Fruit fly (Drosophila melanogaster) whole organism, embryonic: ENCODE data around the gene CG33282.
A peak's percentile ranks its signal among the peaks of the same experiment; 100 is the strongest.

Experiments used
- Asciz ChIP-seq: fragments of 200-800 bp; sonication (Bioruptor generic); optimal IDR thresholded peaks from 2 replicates; lab custom pipeline; 2017; ENCODE audit warnings: missing biosample characterization, mild to moderate bottlenecking, missing genetic modification characterization, missing genetic modification reagents
- BtbVII ChIP-seq: fragments of 200-800 bp; sonication (Bioruptor generic); optimal IDR thresholded peaks from 3 replicates; lab custom pipeline; 2017; ENCODE audit warnings: missing biosample characterization, mild to moderate bottlenecking, missing genetic modification characterization
- CG11085 ChIP-seq: fragments of 200-800 bp; sonication (Bioruptor generic); IDR thresholded peaks from 2 replicates; pipeline ENCODE4 v1.3.6; 2022; ENCODE audit warnings: missing biosample characterization, missing genetic modification characterization
- CG11504 ChIP-seq: fragments of 200-800 bp; sonication (Bioruptor generic); optimal IDR thresholded peaks from 3 replicates; lab custom pipeline; 2019; ENCODE audit warnings: missing biosample characterization, mild to moderate bottlenecking, missing genetic modification characterization, moderate library complexity
- CG16813 ChIP-seq: fragments of 200-800 bp; sonication (Bioruptor generic); IDR thresholded peaks from 3 replicates; pipeline ENCODE4 v1.3.6; 2022; ENCODE audit warnings: missing biosample characterization, missing genetic modification characterization; ENCODE audit not compliant: partially characterized antibody
- CG17186 ChIP-seq: fragments of 200-800 bp; sonication (Bioruptor generic); optimal IDR thresholded peaks from 3 replicates; lab custom pipeline; 2017; ENCODE audit warnings: missing biosample characterization, missing genetic modification reagents, missing genetic modification characterization
- CG17385 ChIP-seq: fragments of 200-800 bp; sonication (Bioruptor generic); optimal IDR thresholded peaks from 3 replicates; lab custom pipeline; 2018; ENCODE audit warnings: missing biosample characterization, mild to moderate bottlenecking, missing genetic modification characterization
- CG2120 ChIP-seq: fragments of 200-800 bp; sonication (Bioruptor generic); optimal IDR thresholded peaks from 3 replicates; lab custom pipeline; 2016; ENCODE audit warnings: missing biosample characterization, missing genetic modification characterization
- CG31224 ChIP-seq: fragments of 200-800 bp; sonication (Bioruptor generic); IDR thresholded peaks from 2 replicates; pipeline ENCODE4 v1.3.6; 2022; ENCODE audit warnings: missing biosample characterization, missing genetic modification characterization
- CG33213 ChIP-seq: fragments of 200-800 bp; sonication (Bioruptor generic); optimal IDR thresholded peaks from 3 replicates; lab custom pipeline; 2016; ENCODE audit warnings: missing biosample characterization, missing genetic modification characterization
- CG34376 ChIP-seq: fragments of 200-800 bp; sonication (Bioruptor generic); optimal IDR thresholded peaks from 2 replicates; lab custom pipeline; 2018; ENCODE audit warnings: missing biosample characterization, mild to moderate bottlenecking, missing genetic modification characterization
- CG5180 ChIP-seq: fragments of 200-800 bp; sonication (Bioruptor generic); optimal IDR thresholded peaks from 3 replicates; lab custom pipeline; 2017; ENCODE audit warnings: missing biosample characterization, missing genetic modification characterization, mild to moderate bottlenecking, moderate library complexity, missing genetic modification reagents
- CG6654 ChIP-seq: fragments of 200-800 bp; sonication (Bioruptor generic); optimal IDR thresholded peaks from 2 replicates; lab custom pipeline; 2017; ENCODE audit warnings: missing biosample characterization, mild to moderate bottlenecking, missing genetic modification characterization
- CG6765 ChIP-seq: fragments of 200-800 bp; sonication (Bioruptor generic); optimal IDR thresholded peaks from 3 replicates; lab custom pipeline; 2017; ENCODE audit warnings: missing biosample characterization, mild to moderate bottlenecking, missing genetic modification characterization
- CG7928 ChIP-seq: fragments of 200-800 bp; sonication (Bioruptor generic); optimal IDR thresholded peaks from 2 replicates; lab custom pipeline; 2017; ENCODE audit warnings: missing biosample characterization, mild to moderate bottlenecking, missing genetic modification characterization
- Deaf1 ChIP-seq: fragments of 200-800 bp; optimal IDR thresholded peaks from 3 replicates; lab custom pipeline; 2019; ENCODE audit warnings: missing biosample characterization, mild to moderate bottlenecking, missing genetic modification characterization, moderate library complexity
- Gug ChIP-seq: fragments of 200-800 bp; sonication (Bioruptor generic); IDR thresholded peaks from 4 replicates; pipeline ENCODE4 v1.3.6; 2022; ENCODE audit warnings: missing biosample characterization, missing genetic modification characterization
- Hr39 ChIP-seq: fragments of >200 bp; optimal IDR thresholded peaks from 2 replicates; lab custom pipeline; 2017
- NFAT ChIP-seq: fragments of 200-800 bp; sonication (Bioruptor generic); IDR thresholded peaks from 2 replicates; pipeline ENCODE4 v1.3.6; 2022; ENCODE audit warnings: missing biosample characterization, missing genetic modification characterization
- Neu2 ChIP-seq: fragments of 200-800 bp; sonication (Bioruptor generic); optimal IDR thresholded peaks from 3 replicates; lab custom pipeline; 2016; ENCODE audit warnings: missing biosample characterization, missing genetic modification characterization, borderline replicate concordance
- Opbp ChIP-seq: fragments of 200-800 bp; sonication (Bioruptor generic); IDR thresholded peaks from 3 replicates; pipeline ENCODE4 v1.3.6; 2022; ENCODE audit warnings: missing biosample characterization, missing genetic modification characterization; ENCODE audit not compliant: partially characterized antibody
- Ravus ChIP-seq: fragments of 200-800 bp; sonication (Bioruptor generic); IDR thresholded peaks from 2 replicates; pipeline ENCODE4 v1.3.6; 2022; ENCODE audit warnings: missing biosample characterization, missing genetic modification characterization
- Scr ChIP-seq: fragments of 200-800 bp; sonication (Bioruptor generic); IDR thresholded peaks from 2 replicates; pipeline ENCODE4 v1.3.6; 2022; ENCODE audit warnings: missing biosample characterization, missing genetic modification characterization; ENCODE audit not compliant: partially characterized antibody
- Sin3A ChIP-seq: fragments of >200 bp; optimal IDR thresholded peaks from 2 replicates; lab custom pipeline; 2018
- Ssrp ChIP-seq: fragments of 200-800 bp; sonication (Bioruptor generic); optimal IDR thresholded peaks from 2 replicates; lab custom pipeline; 2018; ENCODE audit warnings: missing biosample characterization, mild to moderate bottlenecking, missing genetic modification characterization, moderate library complexity
- cwo ChIP-seq: fragments of 200-800 bp; sonication (Bioruptor generic); optimal IDR thresholded peaks from 3 replicates; lab custom pipeline; 2017; ENCODE audit warnings: missing biosample characterization, missing genetic modification characterization, mild to moderate bottlenecking, moderate library complexity, missing genetic modification reagents
- dmrt11E ChIP-seq: fragments of 200-800 bp; sonication (Bioruptor generic); optimal IDR thresholded peaks from 3 replicates; lab custom pipeline; 2018; ENCODE audit warnings: missing biosample characterization, mild to moderate bottlenecking, missing genetic modification characterization, moderate library complexity
- ems ChIP-seq: fragments of 200-800 bp; sonication (Bioruptor generic); optimal IDR thresholded peaks from 3 replicates; lab custom pipeline; 2016; ENCODE audit warnings: missing biosample characterization, missing genetic modification characterization
- fd64A ChIP-seq: fragments of 200-800 bp; sonication (Bioruptor generic); optimal IDR thresholded peaks from 3 replicates; lab custom pipeline; 2018; ENCODE audit warnings: missing biosample characterization, mild to moderate bottlenecking, missing genetic modification characterization
- gcm ChIP-seq: fragments of 200-800 bp; sonication (Bioruptor generic); optimal IDR thresholded peaks from 2 replicates; lab custom pipeline; 2019; ENCODE audit warnings: missing biosample characterization, mild to moderate bottlenecking, missing genetic modification characterization, moderate library complexity
- grau ChIP-seq: fragments of 200-800 bp; optimal IDR thresholded peaks from 3 replicates; lab custom pipeline; 2019; ENCODE audit warnings: missing biosample characterization, mild to moderate bottlenecking, missing genetic modification characterization, moderate library complexity
- gsb ChIP-seq: fragments of 200-800 bp; sonication (Bioruptor generic); IDR thresholded peaks from 2 replicates; pipeline ENCODE4 v1.3.6; 2022; ENCODE audit warnings: missing biosample characterization, missing genetic modification characterization
- gsb-n ChIP-seq: fragments of 200-800 bp; sonication (Bioruptor generic); optimal IDR thresholded peaks from 3 replicates; lab custom pipeline; 2018; ENCODE audit warnings: missing biosample characterization, mild to moderate bottlenecking, missing genetic modification characterization
- jing ChIP-seq: fragments of 200-800 bp; sonication (Bioruptor generic); optimal IDR thresholded peaks from 2 replicates; lab custom pipeline; 2018; ENCODE audit warnings: missing biosample characterization, mild to moderate bottlenecking, missing genetic modification characterization
- kah ChIP-seq: fragments of 200-800 bp; sonication (Bioruptor generic); optimal IDR thresholded peaks from 2 replicates; lab custom pipeline; 2018; ENCODE audit warnings: missing biosample characterization, mild to moderate bottlenecking, missing genetic modification characterization
- kay ChIP-seq: fragments of 200-800 bp; sonication (Bioruptor generic); optimal IDR thresholded peaks from 2 replicates; lab custom pipeline; 2016; ENCODE audit warnings: missing biosample characterization, missing genetic modification characterization
- nau ChIP-seq: fragments of 200-800 bp; sonication (Bioruptor generic); optimal IDR thresholded peaks from 3 replicates; lab custom pipeline; 2017; ENCODE audit warnings: missing biosample characterization, mild to moderate bottlenecking, missing genetic modification characterization, missing genetic modification reagents
- org-1 ChIP-seq: fragments of 200-800 bp; sonication (Bioruptor generic); optimal IDR thresholded peaks from 2 replicates; lab custom pipeline; 2017; ENCODE audit warnings: missing biosample characterization, missing genetic modification characterization
- pan ChIP-seq, 4 experiments: fragments of >200 bp in 3 of 4; fragments of 200-800 bp in 1 of 4; sonication (Bioruptor generic) in 1 of 4; optimal IDR thresholded peaks in 3 of 4; IDR thresholded peaks in 1 of 4; 2 replicates each; pipeline versions ENCODE4 v1.3.6 to Lab custom; 2017 to 2022; ENCODE audit warnings: missing biosample characterization in 2 of 4, missing genetic modification characterization in 2 of 4, mixed read lengths in 1 of 4
- pita ChIP-seq: fragments of 200-800 bp; sonication (Bioruptor generic); optimal IDR thresholded peaks from 2 replicates; lab custom pipeline; 2017; ENCODE audit warnings: missing biosample characterization, mild to moderate bottlenecking, missing genetic modification characterization
- salm ChIP-seq: fragments of 200-800 bp; sonication (Bioruptor generic); optimal IDR thresholded peaks from 2 replicates; lab custom pipeline; 2018; ENCODE audit warnings: missing biosample characterization, mild to moderate bottlenecking, missing genetic modification characterization
- sd ChIP-seq: fragments of 200-800 bp; sonication (Bioruptor generic); optimal IDR thresholded peaks from 3 replicates; lab custom pipeline; 2018; ENCODE audit warnings: missing biosample characterization, mild to moderate bottlenecking, missing genetic modification characterization, moderate library complexity
- slp2 ChIP-seq: fragments of 200-800 bp; sonication (Bioruptor generic); optimal IDR thresholded peaks from 2 replicates; lab custom pipeline; 2016; ENCODE audit warnings: missing biosample characterization, missing genetic modification characterization
- so ChIP-seq: fragments of 200-800 bp; sonication (Bioruptor generic); IDR thresholded peaks from 3 replicates; pipeline ENCODE4 v1.3.6; 2022; ENCODE audit warnings: missing biosample characterization, missing genetic modification characterization
- ssp ChIP-seq: fragments of 200-800 bp; sonication (Bioruptor generic); IDR thresholded peaks from 2 replicates; pipeline ENCODE4 v1.3.6; 2022; ENCODE audit warnings: missing biosample characterization, missing genetic modification characterization
- stwl ChIP-seq: fragments of 200-800 bp; sonication (Bioruptor generic); optimal IDR thresholded peaks from 3 replicates; lab custom pipeline; 2018; ENCODE audit warnings: missing biosample characterization, mild to moderate bottlenecking, missing genetic modification characterization, moderate library complexity
- tin ChIP-seq: fragments of 200-800 bp; sonication (Bioruptor generic); optimal IDR thresholded peaks from 3 replicates; lab custom pipeline; 2016; ENCODE audit warnings: missing biosample characterization, missing genetic modification characterization
- trem ChIP-seq: fragments of 200-800 bp; optimal IDR thresholded peaks from 3 replicates; lab custom pipeline; 2019; ENCODE audit warnings: missing biosample characterization, mild to moderate bottlenecking, missing genetic modification characterization, moderate library complexity

The CG33282 gene

DNA sequence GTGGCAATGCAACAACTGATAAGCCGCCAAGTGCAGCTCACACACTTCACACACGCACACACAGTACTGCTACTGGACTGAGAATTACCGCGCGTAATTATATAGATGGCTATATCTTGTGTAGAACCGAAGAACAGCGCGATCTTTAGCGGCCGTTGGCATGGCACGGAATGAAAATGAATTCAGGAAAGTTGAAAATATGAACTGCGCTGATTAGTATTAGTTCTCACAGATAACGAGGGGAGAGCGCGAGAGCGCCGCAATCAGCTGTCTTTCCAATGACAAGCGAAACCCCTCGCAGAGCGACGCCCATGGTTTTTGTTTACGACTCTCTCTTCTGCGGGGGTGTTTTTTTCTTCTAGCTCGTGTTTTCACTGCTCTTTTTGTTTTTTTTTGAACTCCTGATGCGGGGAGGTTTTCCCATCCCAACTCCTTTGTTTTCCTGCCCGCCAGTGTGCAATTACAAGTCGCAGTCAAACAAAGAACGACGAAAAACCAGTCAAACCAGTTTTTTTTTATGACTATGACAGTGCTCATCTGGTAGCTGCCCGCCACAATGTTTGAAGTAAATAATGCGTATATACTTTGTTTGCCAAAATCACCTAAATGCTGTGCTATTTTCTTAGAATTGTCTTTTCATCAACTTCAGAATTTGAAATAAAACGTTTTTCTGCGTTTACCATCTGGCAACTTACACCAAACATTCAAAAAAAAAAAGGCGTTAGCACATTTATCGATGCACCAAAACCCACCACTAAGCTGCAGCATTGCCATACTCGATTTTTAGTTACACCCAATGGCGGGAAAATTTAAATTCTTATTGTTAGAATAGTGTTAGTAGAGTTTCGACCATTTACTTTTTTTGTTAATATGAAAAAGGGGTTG, 24.5 kb upstream of the CG33282 start, which contains the start of gene CG9663 (continued):
- TF ChIP-seq dmrt11E = no peak
- no peak for TF ChIP-seq CG5180 (GFP tag; lab: Kevin White, UChicago)
- TF ChIP-seq slp2 (GFP tag; lab: Kevin White, UChicago) = no peak
- peak; percentile 14 for TF ChIP-seq CG6765
- peak; percentile 18 for TF ChIP-seq CG17186 (GFP tag; lab: Kevin White, UChicago)
- TF ChIP-seq org-1 (GFP tag; lab: Kevin White, UChicago) = no peak
- TF ChIP-seq gsb (GFP tag; lab: Robert Waterston, UW) = no peak
- TF ChIP-seq gcm (GFP tag; lab: Kevin White, UChicago) = peak; percentile 53
- peak; percentile 35 for TF ChIP-seq CG17385 (GFP tag; lab: Kevin White, UChicago)
- TF ChIP-seq salm = no peak
- TF ChIP-seq gsb-n (tag; lab: Kevin White, UChicago) = no peak
- peak; percentile 31; the same call in 1 of the 4 replicates for TF ChIP-seq Gug (GFP tag; lab: Robert Waterston, UW)
- TF ChIP-seq CG6654 (GFP tag; lab: Kevin White, UChicago) = no peak
- peak; percentile 47 for TF ChIP-seq BtbVII (GFP tag; lab: Kevin White, UChicago)
- TF ChIP-seq Sin3A (lab: Kevin White, UChicago) = peak; percentile 53
- TF ChIP-seq Asciz (GFP tag; lab: Kevin White, UChicago) = peak; percentile 20
- TF ChIP-seq pan (optimal IDR thresholded peaks at IDR 0.05; lab: Kevin White, UChicago) = no peak
- no peak for TF ChIP-seq pan (GFP tag; optimal IDR thresholded peaks at IDR 0.05 in 1 of 2, IDR thresholded peaks at IDR 0.05 in 1 of 2)
- peak; percentile 95 for TF ChIP-seq stwl (tag; lab: Kevin White, UChicago)
- no peak for TF ChIP-seq ssp (GFP tag; lab: Robert Waterston, UW)
- peak; percentile 3 for TF ChIP-seq Deaf1
- peak; percentile 42 for TF ChIP-seq cwo
- no peak for TF ChIP-seq grau (tag; lab: Kevin White, UChicago)
- TF ChIP-seq CG16813 (GFP tag; lab: Robert Waterston, UW) = peak; percentile 41; the same call in 1 of the 3 replicates
- TF ChIP-seq sd (tag; lab: Kevin White, UChicago) = peak; percentile 29
- peak; percentile 38 for TF ChIP-seq nau (GFP tag; lab: Kevin White, UChicago)
- no peak for TF ChIP-seq Ssrp (tag; lab: Kevin White, UChicago)
- TF ChIP-seq CG7928 (GFP tag; lab: Kevin White, UChicago) = no peak
- TF ChIP-seq CG11085 (GFP tag; lab: Robert Waterston, UW) = no peak
- TF ChIP-seq Opbp (GFP tag; lab: Robert Waterston, UW) = 0 out of 3 replicates have a peak, but pooled peaks have one; percentile 44
- TF ChIP-seq NFAT (GFP tag; lab: Robert Waterston, UW) = peak; percentile 21; the same call in 1 of the 2 replicates
- no peak for TF ChIP-seq jing (GFP tag; lab: Kevin White, UChicago)
- no peak for TF ChIP-seq kay (GFP tag; lab: Kevin White, UChicago)
- TF ChIP-seq fd64A (GFP tag; lab: Kevin White, UChicago) = no peak
- no peak for TF ChIP-seq kah (GFP tag; lab: Kevin White, UChicago)
- TF ChIP-seq trem (tag; lab: Kevin White, UChicago) = peak; percentile 43
- TF ChIP-seq CG2120 = peak; percentile 34
- TF ChIP-seq tin = no peak
- no peak for TF ChIP-seq Hr39 (lab: Kevin White, UChicago)
- TF ChIP-seq CG33213 = peak; percentile 38
- no peak for TF ChIP-seq Neu2
- peak; percentile 68 for TF ChIP-seq CG34376 (GFP tag; lab: Kevin White, UChicago)
- TF ChIP-seq Ravus (GFP tag; lab: Robert Waterston, UW) = no peak
- TF ChIP-seq CG31224 = peak; percentile 48; the same call in 1 of the 2 replicates
- peak; percentile 42; the same call in 1 of the 3 replicates for TF ChIP-seq so (GFP tag; lab: Robert Waterston, UW)
- no peak for TF ChIP-seq CG11504
- no peak for TF ChIP-seq pita
- no peak for TF ChIP-seq ems
- TF ChIP-seq Scr = 0 out of 2 replicates have a peak, but pooled peaks have one; percentile 8
